Fruit fly (Drosophila melanogaster) whole organism, adult: ENCODE measurements around the gene Ir75d.

Experiments used
- CG11617 ChIP-seq: fragments of 200-800 bp; sonication (Bioruptor generic); optimal IDR thresholded peaks from 2 replicates; lab custom pipeline; 2017; ENCODE audit warnings: mild to moderate bottlenecking, missing biosample characterization, missing genetic modification reagents, missing genetic modification characterization
- CG12768 ChIP-seq: fragments of 200-800 bp; sonication (Bioruptor generic); optimal IDR thresholded peaks from 2 replicates; lab custom pipeline; 2017; ENCODE audit warnings: missing biosample characterization, missing genetic modification characterization, mild to moderate bottlenecking, moderate library complexity, missing genetic modification reagents
- CG14711 ChIP-seq: fragments of 200-800 bp; sonication (Bioruptor generic); optimal IDR thresholded peaks from 2 replicates; lab custom pipeline; 2018; ENCODE audit warnings: missing biosample characterization, mild to moderate bottlenecking, missing genetic modification characterization, moderate library complexity
- CG1620 ChIP-seq: fragments of 200-800 bp; sonication (Bioruptor generic); optimal IDR thresholded peaks from 2 replicates; lab custom pipeline; 2016; ENCODE audit warnings: missing biosample characterization, missing genetic modification characterization
- CG33017 ChIP-seq: fragments of 200-800 bp; sonication (Bioruptor generic); optimal IDR thresholded peaks from 2 replicates; lab custom pipeline; 2018; ENCODE audit warnings: missing biosample characterization, mild to moderate bottlenecking, missing genetic modification characterization, moderate library complexity
- CG5204 ChIP-seq: fragments of 200-800 bp; sonication (Bioruptor generic); optimal IDR thresholded peaks from 2 replicates; lab custom pipeline; 2016; ENCODE audit warnings: missing biosample characterization, missing genetic modification characterization
- CG7045 ChIP-seq: fragments of 200-800 bp; sonication (Bioruptor generic); optimal IDR thresholded peaks from 2 replicates; lab custom pipeline; 2017; ENCODE audit warnings: missing biosample characterization, mild to moderate bottlenecking, missing genetic modification characterization
- CG7101 ChIP-seq: fragments of 200-800 bp; sonication (Bioruptor generic); optimal IDR thresholded peaks from 2 replicates; lab custom pipeline; 2018; ENCODE audit warnings: missing biosample characterization, mild to moderate bottlenecking, missing genetic modification characterization, moderate library complexity
- Clk ChIP-seq: fragments of 200-800 bp; sonication (Bioruptor generic); optimal IDR thresholded peaks from 2 replicates; lab custom pipeline; 2017; ENCODE audit warnings: missing biosample characterization, missing genetic modification characterization
- Crg-1 ChIP-seq: fragments of 200-800 bp; sonication (Bioruptor generic); optimal IDR thresholded peaks from 2 replicates; lab custom pipeline; 2016; ENCODE audit warnings: missing biosample characterization, missing genetic modification characterization
- Hr96 ChIP-seq: fragments of 200-800 bp; sonication (Bioruptor generic); optimal IDR thresholded peaks from 2 replicates; lab custom pipeline; 2016; ENCODE audit warnings: missing biosample characterization, missing genetic modification characterization
- Mnt ChIP-seq: fragments of 200-800 bp; sonication (Bioruptor generic); optimal IDR thresholded peaks from 2 replicates; lab custom pipeline; 2016; ENCODE audit warnings: missing biosample characterization, mild to moderate bottlenecking, missing genetic modification characterization
- bab1 ChIP-seq: fragments of 200-800 bp; sonication (Bioruptor generic); optimal IDR thresholded peaks from 3 replicates; lab custom pipeline; 2019; ENCODE audit warnings: missing biosample characterization, mild to moderate bottlenecking, missing genetic modification characterization, moderate library complexity
- cic ChIP-seq: fragments of 200-800 bp; sonication (Bioruptor generic); optimal IDR thresholded peaks from 2 replicates; lab custom pipeline; 2017; ENCODE audit warnings: missing biosample characterization, mild to moderate bottlenecking, missing genetic modification characterization, moderate library complexity
- cnc ChIP-seq, 2 experiments: fragments of >200 bp; optimal IDR thresholded peaks; 2 replicates each; lab custom pipeline; 2017
- kay ChIP-seq: fragments of 200-800 bp; sonication (Bioruptor generic); peaks from one replicate; lab custom pipeline; 2016; ENCODE audit warnings: missing biosample characterization, missing genetic modification characterization, borderline replicate concordance
- ovo ChIP-seq: fragments of 200-800 bp; sonication (Bioruptor generic); optimal IDR thresholded peaks from 2 replicates; lab custom pipeline; 2016; ENCODE audit warnings: missing biosample characterization, missing genetic modification characterization
- pad ChIP-seq: fragments of 200-800 bp; sonication (Bioruptor generic); optimal IDR thresholded peaks from 3 replicates; lab custom pipeline; 2017; ENCODE audit warnings: missing biosample characterization, missing genetic modification characterization, mild to moderate bottlenecking, moderate library complexity, missing genetic modification reagents
- tj ChIP-seq: fragments of 200-800 bp; sonication (Bioruptor generic); optimal IDR thresholded peaks from 3 replicates; lab custom pipeline; 2017; ENCODE audit warnings: missing biosample characterization, mild to moderate bottlenecking, missing genetic modification characterization, moderate library complexity
- toe ChIP-seq: fragments of 200-800 bp; sonication (Bioruptor generic); optimal IDR thresholded peaks from 2 replicates; lab custom pipeline; 2016; ENCODE audit warnings: missing biosample characterization, missing genetic modification characterization

Ir75d gene

dm6 chr3L:18901411-18901810 is 9.6 kb downstream of the Ir75d start, which contains the start of the genes arx and CG6843:
TSS of gene arx (minus strand) at chr3L:18901554.
TSS of gene CG6843 (plus strand) at chr3L:18901594.
- TF ChIP-seq CG1620 (GFP tag; lab: Kevin White, UChicago) (peak; percentile 9), cic (no peak), bab1 (peak; percentile 64), Mnt (GFP tag; lab: Kevin White, UChicago) (no peak), CG14711 (tag; lab: Kevin White, UChicago) (no peak), CG12768 (GFP tag; lab: Kevin White, UChicago) (no peak), Hr96 (GFP tag; lab: Kevin White, UChicago) (no peak), CG7045 (GFP tag; lab: Kevin White, UChicago) (no peak)

dm6 chr3L:18898770-18899278 is 12.2 kb downstream of the Ir75d start, which contains the start of gene RpL26:
TSS of gene RpL26 (plus strand) at chr3L:18898875.
- TF ChIP-seq CG7101 (tag; lab: Kevin White, UChicago) (peak; percentile 84), CG12768 (GFP tag; lab: Kevin White, UChicago) (peak; percentile 59), cic (peak; percentile 25), cnc (optimal IDR thresholded peaks at IDR 0.05; lab: Kevin White, UChicago) (no peak), kay (GFP tag; lab: Kevin White, UChicago) (no peak), CG11617 (GFP tag; lab: Kevin White, UChicago) (peak; percentile 86), pad (peak; percentile 63), tj (GFP tag; lab: Kevin White, UChicago) (peak; percentile 64), Crg-1 (GFP tag; lab: Kevin White, UChicago) (peak; percentile 87), ovo (GFP tag; lab: Kevin White, UChicago) (peak; percentile 81), Clk (peak; percentile 61), toe (GFP tag; lab: Kevin White, UChicago) (peak; percentile 94), CG1620 (GFP tag; lab: Kevin White, UChicago) (peak; percentile 93), CG5204 (GFP tag; lab: Kevin White, UChicago) (no peak), CG14711 (tag; lab: Kevin White, UChicago) (peak; percentile 48), bab1 (peak; percentile 78), CG33017 (tag; lab: Kevin White, UChicago) (peak; percentile 62), Hr96 (GFP tag; lab: Kevin White, UChicago) (peak; percentile 89), Mnt (GFP tag; lab: Kevin White, UChicago) (peak; percentile 83), CG7045 (GFP tag; lab: Kevin White, UChicago) (peak; percentile 65)

- TF ChIP-seq toe (GFP tag; lab: Kevin White, UChicago) (peak; percentile 2), cic (peak; percentile 61), CG7045 (GFP tag; lab: Kevin White, UChicago) (no peak), Mnt (GFP tag; lab: Kevin White, UChicago) (peak; percentile 85), bab1 (peak; percentile 54), Clk (no peak), Hr96 (GFP tag; lab: Kevin White, UChicago) (peak; percentile 29), tj (GFP tag; lab: Kevin White, UChicago) (no peak), CG33017 (tag; lab: Kevin White, UChicago) (peak; percentile 72), pad (peak; percentile 3), CG1620 (GFP tag; lab: Kevin White, UChicago) (no peak), Crg-1 (GFP tag; lab: Kevin White, UChicago) (peak; percentile 45), CG7101 (tag; lab: Kevin White, UChicago) (peak; percentile 45)
Measured at dm6 chr3L:18898086-18898470, 12.9 kb downstream of the Ir75d start, which contains the start of gene CG3902. TSS of gene CG3902 (minus strand) at chr3L:18898293.

DNA sequence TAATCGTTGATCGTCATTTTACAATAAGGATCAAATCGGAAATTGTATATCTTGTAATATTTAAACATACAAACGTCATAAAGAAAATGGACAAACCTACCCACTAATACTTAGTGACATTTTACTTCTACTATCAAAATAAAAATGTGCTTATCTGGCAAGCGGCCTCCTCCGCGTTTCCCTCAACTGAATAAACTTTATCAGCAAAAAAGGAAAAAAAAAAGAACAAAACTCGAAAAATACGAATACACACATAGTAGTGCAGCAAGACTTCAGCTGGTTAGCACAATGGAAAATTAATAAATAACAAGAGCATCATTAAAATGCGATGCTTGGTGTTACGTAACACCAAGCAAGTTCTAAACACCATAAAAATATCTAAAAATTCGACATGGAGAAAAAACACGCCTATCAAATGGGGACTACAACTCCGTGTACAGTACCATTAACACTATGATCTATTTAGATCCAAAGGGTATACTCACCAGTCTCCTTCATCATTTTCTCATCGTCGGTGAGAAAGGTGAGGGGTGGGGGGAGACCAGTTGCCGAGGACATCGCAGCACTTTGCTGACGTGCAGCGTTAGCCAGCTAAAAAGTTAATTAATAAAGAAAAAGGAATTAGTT is 13.4 kb downstream of the Ir75d start:
- TF ChIP-seq kay (GFP tag; lab: Kevin White, UChicago): no peak
- TF ChIP-seq cic: peak; percentile 49
- no peak for TF ChIP-seq CG12768 (GFP tag; lab: Kevin White, UChicago)
- TF ChIP-seq ovo (GFP tag; lab: Kevin White, UChicago): no peak
- peak; percentile 31 for TF ChIP-seq pad
- TF ChIP-seq CG1620 (GFP tag; lab: Kevin White, UChicago): no peak
- TF ChIP-seq tj (GFP tag; lab: Kevin White, UChicago): peak; percentile 95
- TF ChIP-seq Clk: no peak
- no peak for TF ChIP-seq CG7101 (tag; lab: Kevin White, UChicago)
- TF ChIP-seq Hr96 (GFP tag; lab: Kevin White, UChicago): no peak
- TF ChIP-seq cnc (optimal IDR thresholded peaks at IDR 0.05; lab: Kevin White, UChicago): no peak
- TF ChIP-seq CG5204 (GFP tag; lab: Kevin White, UChicago): no peak
- TF ChIP-seq CG14711 (tag; lab: Kevin White, UChicago): no peak
- no peak for TF ChIP-seq Mnt (GFP tag; lab: Kevin White, UChicago)
- TF ChIP-seq Crg-1 (GFP tag; lab: Kevin White, UChicago): no peak
- TF ChIP-seq CG11617 (GFP tag; lab: Kevin White, UChicago): no peak

DNA sequence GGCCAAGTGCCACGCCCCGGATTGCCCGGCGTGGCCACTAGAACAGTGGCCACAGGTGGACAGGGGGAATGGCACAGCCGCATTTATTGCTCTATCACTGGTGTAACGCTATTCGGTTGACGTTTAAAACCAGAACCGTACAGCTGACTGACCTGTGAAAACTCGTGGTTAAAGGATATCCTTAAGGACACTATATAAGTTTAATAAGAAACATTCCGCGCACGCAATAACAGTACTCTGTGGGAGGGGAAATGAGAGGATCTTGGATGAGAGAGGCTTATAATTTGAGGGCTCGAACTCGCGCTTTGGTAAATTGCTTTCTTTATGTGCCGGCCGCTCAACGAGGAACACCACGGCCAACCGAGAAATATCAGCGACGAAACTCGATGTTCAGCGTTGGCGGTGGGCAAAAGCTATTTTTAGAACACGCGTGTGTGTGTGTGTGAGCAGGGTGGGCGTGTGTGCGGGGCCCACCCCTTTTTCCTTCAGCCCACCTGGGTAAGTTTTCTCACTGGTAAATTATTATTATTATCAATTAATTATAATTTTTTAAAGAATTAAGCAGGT is 14.6 kb downstream of the Ir75d start:
- TF ChIP-seq pad (peak; percentile 92), cic (peak; percentile 28), tj (GFP tag; lab: Kevin White, UChicago) (no peak), CG12768 (GFP tag; lab: Kevin White, UChicago) (peak; percentile 4)

dm6 chr3L:18895079-18895478 is 15.9 kb downstream of the Ir75d start:
- no peak for TF ChIP-seq Clk
- peak; percentile 14 for TF ChIP-seq cic
- TF ChIP-seq pad: peak; percentile 26
